Fruit fly (Drosophila melanogaster): ENCODE data around the gene cl.

Gene cl

DNA sequence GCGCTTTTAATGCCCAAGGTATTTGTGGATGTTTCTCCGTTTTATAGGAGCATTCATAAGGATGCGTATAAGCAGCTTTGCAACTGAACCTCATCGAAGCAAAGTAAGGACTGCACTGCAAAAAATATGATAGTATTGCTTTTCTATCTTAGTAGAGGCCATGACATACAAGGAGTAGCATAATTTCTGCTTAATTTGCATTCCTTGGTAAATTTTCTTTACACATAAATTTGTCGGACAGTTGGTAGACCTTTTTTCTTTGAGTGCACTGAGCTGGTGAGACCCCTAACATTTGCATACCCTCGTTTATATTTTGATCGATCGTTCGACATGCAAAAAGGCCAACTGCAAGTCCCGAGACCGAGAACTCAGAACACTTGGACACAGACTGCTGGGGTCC lies 27.0 kb upstream of the cl start:
- TF ChIP-seq CG32264 (GFP tag; optimal IDR thresholded peaks at IDR 0.05) (peak; percentile 34), rgr (GFP tag; optimal IDR thresholded peaks at IDR 0.05) (peak; percentile 82), dl (GFP tag; optimal IDR thresholded peaks at IDR 0.05; ENCODE audit: insufficient read depth in 1 of 2, partially characterized antibody in 2 of 2) (no peak), h (GFP tag; optimal IDR thresholded peaks at IDR 0.05) (peak; percentile 85), dsf (GFP tag; optimal IDR thresholded peaks at IDR 0.05; ENCODE audit: borderline replicate concordance) (no peak), Jra (GFP tag; optimal IDR thresholded peaks at IDR 0.05) (peak; percentile 64), fru (GFP tag; optimal IDR thresholded peaks at IDR 0.05) (peak; percentile 89), OdsH (GFP tag; optimal IDR thresholded peaks at IDR 0.05) (peak; percentile 77), Mio (GFP tag; optimal IDR thresholded peaks at IDR 0.05) (no peak), Sp1 (GFP tag; optimal IDR thresholded peaks at IDR 0.05) (peak; percentile 82), tai (GFP tag; optimal IDR thresholded peaks at IDR 0.05) (peak; percentile 66), foxo (GFP tag; optimal IDR thresholded peaks at IDR 0.05) (peak in 1 of 2 experiments; percentile 87), CG9705 (GFP tag; optimal IDR thresholded peaks at IDR 0.05) (peak; percentile 68), sv (GFP tag; optimal IDR thresholded peaks at IDR 0.05) (no peak), N (GFP tag; optimal IDR thresholded peaks at IDR 0.05) (no peak), Vsx2 (GFP tag; optimal IDR thresholded peaks at IDR 0.05; ENCODE audit: partially characterized antibody) (no peak), Hnf4 (GFP tag; optimal IDR thresholded peaks at IDR 0.05) (peak; percentile 85), dmrt93B (GFP tag; optimal IDR thresholded peaks at IDR 0.05) (peak; percentile 68), CrebA (GFP tag; optimal IDR thresholded peaks at IDR 0.05; ENCODE audit: borderline replicate concordance) (no peak), woc (GFP tag; optimal IDR thresholded peaks at IDR 0.05) (peak; percentile 80), brk (GFP tag; optimal IDR thresholded peaks at IDR 0.05) (peak; percentile 62), jim (GFP tag; optimal IDR thresholded peaks at IDR 0.05) (no peak), Abd-B (GFP tag; optimal IDR thresholded peaks at IDR 0.05) (no peak), Hr83 (GFP tag; optimal IDR thresholded peaks at IDR 0.05; ENCODE audit: poor library complexity, severe bottlenecking) (no peak), Hr78 (GFP tag; optimal IDR thresholded peaks at IDR 0.05) (no peak), GATAd (GFP tag; optimal IDR thresholded peaks at IDR 0.05) (no peak), usp (GFP tag; optimal IDR thresholded peaks at IDR 0.05) (no peak), Dfd (GFP tag; optimal IDR thresholded peaks at IDR 0.05) (no peak), Dif (GFP tag; optimal IDR thresholded peaks at IDR 0.05; ENCODE audit: partially characterized antibody) (no peak), pan (optimal IDR thresholded peaks at IDR 0.05) (no peak), psq (GFP tag; optimal IDR thresholded peaks at IDR 0.05) (peak; percentile 73), ey (GFP tag; optimal IDR thresholded peaks at IDR 0.05) (peak; percentile 82), Myc (optimal IDR thresholded peaks at IDR 0.05) (no peak), Rel (GFP tag; optimal IDR thresholded peaks at IDR 0.05) (no peak), Rel (tag; optimal IDR thresholded peaks at IDR 0.05) (peak; percentile 29), HLH106 (tag; optimal IDR thresholded peaks at IDR 0.05) (peak; percentile 86), sage (GFP tag; optimal IDR thresholded peaks at IDR 0.05) (peak; percentile 35), lola (GFP tag; optimal IDR thresholded peaks at IDR 0.05) (no peak), br (GFP tag; optimal IDR thresholded peaks at IDR 0.05) (peak; percentile 81)

DNA sequence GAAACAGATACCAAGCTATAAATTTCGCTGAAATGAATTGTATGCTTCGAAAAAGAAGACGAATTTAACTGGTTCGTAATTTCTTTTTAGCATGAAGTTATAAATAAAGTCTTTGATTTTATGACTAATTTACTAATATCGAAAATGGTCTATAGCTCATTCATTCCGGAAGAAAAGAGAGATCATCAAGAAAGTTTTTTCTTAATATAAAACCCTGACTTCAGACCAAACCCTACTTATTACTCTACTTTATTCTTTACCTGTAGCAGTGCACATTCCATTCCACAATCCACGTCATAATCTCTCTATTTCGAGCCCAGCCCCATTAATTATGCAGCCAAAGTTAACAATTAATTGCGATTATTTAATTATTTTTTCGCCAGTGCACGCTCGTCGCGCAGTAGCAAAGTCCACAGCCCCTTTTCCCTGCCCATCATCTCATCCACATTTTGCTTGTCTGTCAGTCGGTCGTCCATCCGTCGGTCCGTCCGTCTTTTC lies 26.0 kb upstream of the cl start:
- TF ChIP-seq h (GFP tag; optimal IDR thresholded peaks at IDR 0.05) (no peak), sv (GFP tag; optimal IDR thresholded peaks at IDR 0.05) (no peak), Hnf4 (GFP tag; optimal IDR thresholded peaks at IDR 0.05) (no peak), GATAd (GFP tag; optimal IDR thresholded peaks at IDR 0.05) (no peak), Mio (GFP tag; optimal IDR thresholded peaks at IDR 0.05) (no peak), Dfd (GFP tag; optimal IDR thresholded peaks at IDR 0.05) (no peak), brk (GFP tag; optimal IDR thresholded peaks at IDR 0.05) (no peak), lola (GFP tag; optimal IDR thresholded peaks at IDR 0.05) (no peak), ey (GFP tag; optimal IDR thresholded peaks at IDR 0.05) (no peak), sage (GFP tag; optimal IDR thresholded peaks at IDR 0.05) (no peak), Dif (GFP tag; optimal IDR thresholded peaks at IDR 0.05; ENCODE audit: partially characterized antibody) (no peak), pan (optimal IDR thresholded peaks at IDR 0.05) (no peak), br (GFP tag; optimal IDR thresholded peaks at IDR 0.05) (no peak), fru (GFP tag; optimal IDR thresholded peaks at IDR 0.05) (no peak), psq (GFP tag; optimal IDR thresholded peaks at IDR 0.05) (no peak), dl (GFP tag; optimal IDR thresholded peaks at IDR 0.05; ENCODE audit: insufficient read depth in 1 of 2, partially characterized antibody in 2 of 2) (no peak)

Measured in whole organism, wandering third instar larva.